ENCODE assay signal across 5 fruit fly cellular contexts in the genomic region with DNA sequence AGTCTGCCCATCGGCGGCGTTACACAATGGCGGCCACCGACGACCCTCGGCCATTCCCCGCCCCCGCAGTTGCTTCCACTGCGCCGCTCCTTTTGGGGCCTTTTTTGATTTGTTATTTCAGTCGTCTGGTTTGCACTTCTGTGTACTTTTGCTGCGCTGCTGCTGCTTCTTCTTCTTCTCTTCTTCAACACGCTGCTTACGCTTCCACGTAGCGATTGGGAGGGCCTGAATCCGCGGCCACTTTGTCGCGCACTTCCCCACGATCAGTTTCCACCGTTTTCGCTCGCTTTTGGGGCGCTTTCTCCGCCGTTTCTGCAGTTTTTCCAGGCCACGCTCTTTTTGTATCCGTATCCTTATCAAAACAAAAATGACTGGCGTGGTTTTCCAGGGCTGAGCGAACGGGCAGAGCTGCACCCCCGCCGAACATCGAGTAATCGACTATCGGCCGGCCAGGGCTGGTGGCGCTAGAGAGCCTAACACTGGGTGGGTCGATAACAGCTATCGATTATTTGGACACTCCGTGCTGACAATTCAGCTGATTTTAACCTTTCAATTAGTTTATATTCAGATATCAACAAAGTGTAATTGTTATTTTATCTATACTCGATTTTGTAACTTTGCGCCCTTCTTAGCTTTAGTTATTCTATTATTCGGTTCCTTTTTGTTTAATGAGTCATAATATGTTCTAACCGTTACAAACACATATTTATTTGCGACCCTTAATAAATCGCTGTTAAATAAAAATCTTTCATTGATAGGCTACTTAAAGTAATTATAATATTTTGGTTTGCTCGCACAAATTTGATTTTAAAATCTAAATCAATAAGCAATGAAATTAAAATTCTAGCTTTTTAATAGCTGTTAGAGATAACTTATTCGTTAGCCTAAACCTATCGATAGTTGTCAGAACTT.
A peak's percentile ranks its signal among the peaks of the same experiment; 100 is the strongest.
TF ChIP-seq lines count a peak whose summit lies in the region.

A gene (minus strand): TSS at position 432 of the 912 bp plus-strand sequence.
A gene (plus strand): TSS at position 894 of the 912 bp plus-strand sequence.

- TF ChIP-seq CTCF in whole organism, embryonic (GFP tag; optimal IDR thresholded peaks at IDR 0.05; lab: Kevin White, UChicago), result peak; percentile 26

TF ChIP-seq in whole organism, adult, 20 proteins besides CTCF, POLR2A, EP300 and RAD21 (continues in another document):
- TF ChIP-seq CG7045 (GFP tag; optimal IDR thresholded peaks at IDR 0.05; lab: Kevin White, UChicago) (peak; percentile 32), tj (GFP tag; optimal IDR thresholded peaks at IDR 0.05; lab: Kevin White, UChicago) (peak; percentile 66), ovo (GFP tag; optimal IDR thresholded peaks at IDR 0.05; lab: Kevin White, UChicago) (peak; percentile 26), cnc (optimal IDR thresholded peaks at IDR 0.05; lab: Kevin White, UChicago) (peak in 1 of 2 experiments; percentile 5), Mnt (GFP tag; optimal IDR thresholded peaks at IDR 0.05; lab: Kevin White, UChicago) (peak; percentile 92), bab1 (GFP tag; optimal IDR thresholded peaks at IDR 0.05; lab: Kevin White, UChicago) (peak; percentile 78), cic (GFP tag; optimal IDR thresholded peaks at IDR 0.05; lab: Kevin White, UChicago) (peak; percentile 51), kay (GFP tag; lab: Kevin White, UChicago; ENCODE audit: borderline replicate concordance) (no peak), Crg-1 (GFP tag; optimal IDR thresholded peaks at IDR 0.05; lab: Kevin White, UChicago) (no peak), CG5204 (GFP tag; optimal IDR thresholded peaks at IDR 0.05; lab: Kevin White, UChicago) (peak; percentile 45), CG7101 (tag; optimal IDR thresholded peaks at IDR 0.05; lab: Kevin White, UChicago) (peak; percentile 9), CG11617 (GFP tag; optimal IDR thresholded peaks at IDR 0.05; lab: Kevin White, UChicago) (peak; percentile 55), toe (GFP tag; optimal IDR thresholded peaks at IDR 0.05; lab: Kevin White, UChicago) (peak; percentile 65), CG1620 (GFP tag; optimal IDR thresholded peaks at IDR 0.05; lab: Kevin White, UChicago) (peak; percentile 69), CG14711 (tag; optimal IDR thresholded peaks at IDR 0.05; lab: Kevin White, UChicago) (no peak)

TF ChIP-seq in whole organism, embryonic, 481 proteins besides CTCF, POLR2A, EP300 and RAD21 (continues in another document):
- TF ChIP-seq eve (GFP tag; optimal IDR thresholded peaks at IDR 0.05; lab: Kevin White, UChicago) (no peak), CG10959 (GFP tag; IDR thresholded peaks at IDR 0.05; lab: Robert Waterston, UW) (no peak), Camta (GFP tag; optimal IDR thresholded peaks at IDR 0.05; lab: Kevin White, UChicago) (no peak), Dip3 (GFP tag; optimal IDR thresholded peaks at IDR 0.05; lab: Kevin White, UChicago) (peak; percentile 27), Rfx (GFP tag; IDR thresholded peaks at IDR 0.05; lab: Robert Waterston, UW) (peak; percentile 79), CG10209 (GFP tag; optimal IDR thresholded peaks at IDR 0.05; lab: Kevin White, UChicago) (no peak), Hr51 (GFP tag; optimal IDR thresholded peaks at IDR 0.05; lab: Kevin White, UChicago) (peak in 1 of 2 experiments; percentile 4), CG1647 (GFP tag; optimal IDR thresholded peaks at IDR 0.05; lab: Kevin White, UChicago) (no peak), CG10979 (tag; optimal IDR thresholded peaks at IDR 0.05; lab: Kevin White, UChicago) (no peak), ham (GFP tag; IDR thresholded peaks at IDR 0.05; lab: Robert Waterston, UW) (no peak), CG14014 (GFP tag; IDR thresholded peaks at IDR 0.05; lab: Robert Waterston, UW) (no peak), oc (tag; optimal IDR thresholded peaks at IDR 0.05; lab: Kevin White, UChicago) (no peak), ftz-f1 (GFP tag; optimal IDR thresholded peaks at IDR 0.05; lab: Kevin White, UChicago) (peak; percentile 54), Bdp1 (GFP tag; optimal IDR thresholded peaks at IDR 0.05; lab: Kevin White, UChicago) (peak; percentile 42), BEAF-32 (GFP tag; optimal IDR thresholded peaks at IDR 0.05; lab: Kevin White, UChicago) (peak; percentile 88), BtbVII (GFP tag; optimal IDR thresholded peaks at IDR 0.05; lab: Kevin White, UChicago) (no peak), CG3995 (GFP tag; optimal IDR thresholded peaks at IDR 0.05; lab: Kevin White, UChicago) (peak; percentile 5)

TF ChIP-seq in whole organism, prepupa, 60 proteins besides CTCF, POLR2A, EP300 and RAD21 (continues in another document):
- TF ChIP-seq CG1621 (tag; optimal IDR thresholded peaks at IDR 0.05; lab: Kevin White, UChicago) (peak; percentile 69), Eip75B (GFP tag; optimal IDR thresholded peaks at IDR 0.05; lab: Kevin White, UChicago) (no peak), pdm3 (GFP tag; optimal IDR thresholded peaks at IDR 0.05; lab: Kevin White, UChicago) (no peak), eg (GFP tag; IDR thresholded peaks at IDR 0.05; lab: Robert Waterston, UW) (peak; percentile 43; the same call in 2 of the 3 replicates), Sox102F (GFP tag; optimal IDR thresholded peaks at IDR 0.05; lab: Kevin White, UChicago) (no peak), CG34406 (GFP tag; optimal IDR thresholded peaks at IDR 0.05; lab: Kevin White, UChicago) (no peak), Eip78C (GFP tag; lab: Kevin White, UChicago) (no peak), fkh (GFP tag; optimal IDR thresholded peaks at IDR 0.05; lab: Kevin White, UChicago) (peak; percentile 49), esn (GFP tag; optimal IDR thresholded peaks at IDR 0.05; lab: Kevin White, UChicago) (peak; percentile 53), CG10669 (GFP tag; optimal IDR thresholded peaks at IDR 0.05; lab: Kevin White, UChicago) (no peak), Sox14 (GFP tag; optimal IDR thresholded peaks at IDR 0.05; lab: Kevin White, UChicago) (peak; percentile 34), CG8632 (GFP tag; optimal IDR thresholded peaks at IDR 0.05; lab: Kevin White, UChicago) (peak; percentile 15), fd59A (GFP tag; optimal IDR thresholded peaks at IDR 0.05; lab: Kevin White, UChicago) (no peak), Met (GFP tag; optimal IDR thresholded peaks at IDR 0.05; lab: Kevin White, UChicago) (no peak), OdsH (GFP tag; optimal IDR thresholded peaks at IDR 0.05; lab: Kevin White, UChicago) (no peak), CG8119 (GFP tag; IDR thresholded peaks at IDR 0.05; lab: Robert Waterston, UW) (no peak), lz (GFP tag; optimal IDR thresholded peaks at IDR 0.05; lab: Kevin White, UChicago) (peak; percentile 34)

TF ChIP-seq in whole organism, pupa, 21 proteins besides CTCF, POLR2A, EP300 and RAD21:
- TF ChIP-seq fd96Ca (GFP tag; IDR thresholded peaks at IDR 0.05; lab: Robert Waterston, UW), result 0 out of 3 replicates have a peak, but pooled peaks have one; percentile 6
- peak; percentile 6 for TF ChIP-seq CG9948 (tag; optimal IDR thresholded peaks at IDR 0.05; lab: Kevin White, UChicago)
- no peak for TF ChIP-seq CG15710 (tag; optimal IDR thresholded peaks at IDR 0.05; lab: Kevin White, UChicago)
- TF ChIP-seq CG17806 (tag; optimal IDR thresholded peaks at IDR 0.05; lab: Kevin White, UChicago), result peak; percentile 26
- TF ChIP-seq gl (tag; optimal IDR thresholded peaks at IDR 0.05; lab: Kevin White, UChicago), result no peak
- TF ChIP-seq CG8159 (tag; optimal IDR thresholded peaks at IDR 0.05; lab: Kevin White, UChicago), result peak; percentile 53
- TF ChIP-seq rn (GFP tag; IDR thresholded peaks at IDR 0.05; lab: Robert Waterston, UW), result no peak
- 0 out of 3 replicates have a peak, but pooled peaks have one; percentile 35 for TF ChIP-seq CG4496 (GFP tag; IDR thresholded peaks at IDR 0.05; lab: Robert Waterston, UW)
- TF ChIP-seq CG12605 (GFP tag; IDR thresholded peaks at IDR 0.05; lab: Robert Waterston, UW), result no peak
- no peak for TF ChIP-seq CG8301 (tag; optimal IDR thresholded peaks at IDR 0.05; lab: Kevin White, UChicago)
- no peak for TF ChIP-seq Pif1B (GFP tag; optimal IDR thresholded peaks at IDR 0.05; lab: Kevin White, UChicago)
- TF ChIP-seq Pif1A (GFP tag; optimal IDR thresholded peaks at IDR 0.05; lab: Kevin White, UChicago), result no peak
- peak; percentile 46; the same call in 1 of the 2 replicates for TF ChIP-seq CG32121 (GFP tag; IDR thresholded peaks at IDR 0.05; lab: Robert Waterston, UW)
- TF ChIP-seq D1 (tag; optimal IDR thresholded peaks at IDR 0.05; lab: Kevin White, UChicago), result no peak
- TF ChIP-seq Ets98B (GFP tag; IDR thresholded peaks at IDR 0.05; lab: Robert Waterston, UW), result peak; percentile 27; the same call in 1 of the 2 replicates

TF ChIP-seq in whole organism, wandering third instar larva, 38 proteins besides CTCF, POLR2A, EP300 and RAD21 (continues in another document):
- TF ChIP-seq HLH106 (tag; optimal IDR thresholded peaks at IDR 0.05; lab: Kevin White, UChicago) (peak; percentile 49), N (GFP tag; optimal IDR thresholded peaks at IDR 0.05; lab: Kevin White, UChicago) (no peak), tai (GFP tag; optimal IDR thresholded peaks at IDR 0.05; lab: Kevin White, UChicago) (no peak), CG9705 (GFP tag; optimal IDR thresholded peaks at IDR 0.05; lab: Kevin White, UChicago) (no peak), OdsH (GFP tag; optimal IDR thresholded peaks at IDR 0.05; lab: Kevin White, UChicago) (peak; percentile 36), jim (GFP tag; optimal IDR thresholded peaks at IDR 0.05; lab: Kevin White, UChicago) (no peak), Hr78 (GFP tag; optimal IDR thresholded peaks at IDR 0.05; lab: Kevin White, UChicago) (no peak), lola (GFP tag; optimal IDR thresholded peaks at IDR 0.05; lab: Kevin White, UChicago) (no peak), foxo (GFP tag; optimal IDR thresholded peaks at IDR 0.05; lab: Kevin White, UChicago) (peak in 1 of 2 experiments; percentile 43), dsf (GFP tag; optimal IDR thresholded peaks at IDR 0.05; lab: Kevin White, UChicago; ENCODE audit: borderline replicate concordance) (peak; percentile 12), CrebA (GFP tag; optimal IDR thresholded peaks at IDR 0.05; lab: Kevin White, UChicago; ENCODE audit: borderline replicate concordance) (no peak), psq (GFP tag; optimal IDR thresholded peaks at IDR 0.05; lab: Kevin White, UChicago) (peak; percentile 12), dl (GFP tag; optimal IDR thresholded peaks at IDR 0.05; lab: Kevin White, UChicago; ENCODE audit: insufficient read depth in 1 of 2, partially characterized antibody in 2 of 2) (no peak), h (GFP tag; optimal IDR thresholded peaks at IDR 0.05; lab: Kevin White, UChicago) (peak; percentile 41), Hnf4 (GFP tag; optimal IDR thresholded peaks at IDR 0.05; lab: Kevin White, UChicago) (no peak), Dif (GFP tag; optimal IDR thresholded peaks at IDR 0.05; lab: Kevin White, UChicago; ENCODE audit: partially characterized antibody) (no peak), CG32264 (GFP tag; optimal IDR thresholded peaks at IDR 0.05; lab: Kevin White, UChicago) (no peak), Sp1 (GFP tag; optimal IDR thresholded peaks at IDR 0.05; lab: Kevin White, UChicago) (peak; percentile 25), Dfd (GFP tag; optimal IDR thresholded peaks at IDR 0.05; lab: Kevin White, UChicago) (no peak), pan (optimal IDR thresholded peaks at IDR 0.05; lab: Kevin White, UChicago) (no peak), Jra (GFP tag; optimal IDR thresholded peaks at IDR 0.05; lab: Kevin White, UChicago) (peak; percentile 54), rgr (GFP tag; optimal IDR thresholded peaks at IDR 0.05; lab: Kevin White, UChicago) (peak; percentile 50)
